Fruit fly (Drosophila melanogaster) whole organism, adult: ENCODE data around the gene CG13875.

Source experiments
- CG11617 ChIP-seq: fragments of 200-800 bp; sonication (Bioruptor generic); optimal IDR thresholded peaks from 2 replicates; lab custom pipeline; 2017; ENCODE audit warnings: mild to moderate bottlenecking, missing biosample characterization, missing genetic modification reagents, missing genetic modification characterization
- CG5204 ChIP-seq: fragments of 200-800 bp; sonication (Bioruptor generic); optimal IDR thresholded peaks from 2 replicates; lab custom pipeline; 2016; ENCODE audit warnings: missing biosample characterization, missing genetic modification characterization
- Clk ChIP-seq: fragments of 200-800 bp; sonication (Bioruptor generic); optimal IDR thresholded peaks from 2 replicates; lab custom pipeline; 2017; ENCODE audit warnings: missing biosample characterization, missing genetic modification characterization
- bab1 ChIP-seq: fragments of 200-800 bp; sonication (Bioruptor generic); optimal IDR thresholded peaks from 3 replicates; lab custom pipeline; 2019; ENCODE audit warnings: missing biosample characterization, mild to moderate bottlenecking, missing genetic modification characterization, moderate library complexity
- kay ChIP-seq: fragments of 200-800 bp; sonication (Bioruptor generic); peaks from one replicate; lab custom pipeline; 2016; ENCODE audit warnings: missing biosample characterization, missing genetic modification characterization, borderline replicate concordance
- tj ChIP-seq: fragments of 200-800 bp; sonication (Bioruptor generic); optimal IDR thresholded peaks from 3 replicates; lab custom pipeline; 2017; ENCODE audit warnings: missing biosample characterization, mild to moderate bottlenecking, missing genetic modification characterization, moderate library complexity
- toe ChIP-seq: fragments of 200-800 bp; sonication (Bioruptor generic); optimal IDR thresholded peaks from 2 replicates; lab custom pipeline; 2016; ENCODE audit warnings: missing biosample characterization, missing genetic modification characterization

dm6 chr3L:131998-132693, 47.6 kb upstream of the CG13875 start:
- TF ChIP-seq CG5204 (peak; percentile 50), kay (GFP tag; lab: Kevin White, UChicago) (peak; percentile 44), Clk (GFP tag; lab: Kevin White, UChicago) (peak; percentile 50), CG11617 (GFP tag; lab: Kevin White, UChicago) (no peak), tj (GFP tag; lab: Kevin White, UChicago) (peak; percentile 74), bab1 (GFP tag; lab: Kevin White, UChicago) (no peak), toe (no peak)
